Worm (Caenorhabditis elegans) whole organism, late embryonic: ENCODE results near the gene aex-3.

Experiments
- C38D4.7 ChIP-seq: fragments of 200-800 bp; sonication (Bioruptor generic); optimal IDR thresholded peaks from 2 replicates; lab custom pipeline; 2018; ENCODE audit warnings: mild to moderate bottlenecking, missing genetic modification characterization, moderate library complexity, missing compliant biosample characterization
- F13H6.1 ChIP-seq: sonication (generic microtip); optimal IDR thresholded peaks from 2 replicates; lab custom pipeline; 2016; ENCODE audit warnings: missing genetic modification characterization, missing compliant biosample characterization
- K09A11.1 ChIP-seq: sonication (generic microtip); optimal IDR thresholded peaks from 2 replicates; lab custom pipeline; 2017; ENCODE audit warnings: antibody characterized with exemption, mild to moderate bottlenecking, missing genetic modification characterization, missing compliant biosample characterization; ENCODE audit not compliant: insufficient read depth
- Y22D7AL.16 ChIP-seq: sonication (generic microtip); optimal IDR thresholded peaks from 2 replicates; lab custom pipeline; 2016; ENCODE audit warnings: missing genetic modification characterization, missing compliant biosample characterization
- ceh-2 ChIP-seq: sonication (generic microtip); optimal IDR thresholded peaks from 2 replicates; lab custom pipeline; 2016; ENCODE audit warnings: missing genotype, missing genetic modification characterization, missing compliant biosample characterization
- ceh-24 ChIP-seq: sonication (generic microtip); optimal IDR thresholded peaks from 2 replicates; lab custom pipeline; 2016; ENCODE audit warnings: mild to moderate bottlenecking, missing genetic modification characterization, missing compliant biosample characterization
- ceh-31 ChIP-seq: sonication (generic microtip); optimal IDR thresholded peaks from 2 replicates; lab custom pipeline; 2016; ENCODE audit warnings: missing genetic modification characterization, missing compliant biosample characterization
- dmd-4 ChIP-seq: sonication (generic microtip); optimal IDR thresholded peaks from 2 replicates; lab custom pipeline; 2016; ENCODE audit warnings: borderline replicate concordance, missing genetic modification characterization, missing compliant biosample characterization
- elt-2 ChIP-seq: sonication (generic microtip); optimal IDR thresholded peaks from 2 replicates; lab custom pipeline; 2016; ENCODE audit warnings: missing genetic modification reagents, missing genetic modification characterization, missing compliant biosample characterization
- elt-4 ChIP-seq: sonication (generic microtip); optimal IDR thresholded peaks from 2 replicates; lab custom pipeline; 2016; ENCODE audit warnings: missing genetic modification characterization, missing compliant biosample characterization
- hlh-13 ChIP-seq: fragments of 200-800 bp; sonication (Bioruptor generic); optimal IDR thresholded peaks from 2 replicates; lab custom pipeline; 2018; ENCODE audit warnings: mild to moderate bottlenecking, missing genetic modification characterization, missing compliant biosample characterization
- hlh-30 ChIP-seq: sonication (generic microtip); optimal IDR thresholded peaks from 2 replicates; lab custom pipeline; 2017; ENCODE audit warnings: antibody characterized with exemption, missing genetic modification characterization, missing compliant biosample characterization; ENCODE audit not compliant: insufficient read depth
- lim-6 ChIP-seq: sonication (generic microtip); optimal IDR thresholded peaks from 2 replicates; lab custom pipeline; 2016; ENCODE audit warnings: missing genetic modification characterization, missing compliant biosample characterization
- lin-11 ChIP-seq: fragments of 200-800 bp; sonication (Bioruptor generic); optimal IDR thresholded peaks from 2 replicates; lab custom pipeline; 2018; ENCODE audit warnings: mild to moderate bottlenecking, missing genetic modification characterization, missing compliant biosample characterization
- mec-3 ChIP-seq: sonication (generic microtip); optimal IDR thresholded peaks from 2 replicates; lab custom pipeline; 2016; ENCODE audit warnings: borderline replicate concordance, missing genetic modification characterization, missing compliant biosample characterization
- npax-4 ChIP-seq: sonication (generic microtip); optimal IDR thresholded peaks from 2 replicates; lab custom pipeline; 2016; ENCODE audit warnings: missing genetic modification characterization, missing compliant biosample characterization
- odd-2 ChIP-seq: sonication (generic microtip); optimal IDR thresholded peaks from 2 replicates; lab custom pipeline; 2017; ENCODE audit warnings: antibody characterized with exemption, mild to moderate bottlenecking, missing genetic modification characterization, missing compliant biosample characterization
- pat-9 ChIP-seq: fragments of 200-800 bp; sonication (Bioruptor generic); optimal IDR thresholded peaks from 2 replicates; lab custom pipeline; 2018; ENCODE audit warnings: mild to moderate bottlenecking, missing genetic modification characterization, moderate library complexity, missing compliant biosample characterization
- pax-1 ChIP-seq: fragments of 150-350 bp; optimal IDR thresholded peaks from 2 replicates; lab custom pipeline; 2014; ENCODE audit warnings: missing biosample characterization, missing genetic modification characterization
- pha-4 ChIP-seq: fragments of 150-350 bp; optimal IDR thresholded peaks from 2 replicates; lab custom pipeline; 2018; ENCODE audit warnings: missing biosample characterization, missing genetic modification reagents, missing genetic modification characterization
- ref-2 ChIP-seq: sonication (generic microtip); optimal IDR thresholded peaks from 2 replicates; lab custom pipeline; 2016; ENCODE audit warnings: missing genetic modification characterization, missing compliant biosample characterization
- sox-4 ChIP-seq: sonication (generic microtip); optimal IDR thresholded peaks from 2 replicates; lab custom pipeline; 2017; ENCODE audit warnings: mild to moderate bottlenecking, missing genetic modification characterization, inconsistent platforms, missing compliant biosample characterization
- tbx-2 ChIP-seq: sonication (generic microtip); optimal IDR thresholded peaks from 2 replicates; lab custom pipeline; 2016; ENCODE audit warnings: missing genetic modification characterization, missing compliant biosample characterization
- unc-42 ChIP-seq: sonication (generic microtip); optimal IDR thresholded peaks from 2 replicates; lab custom pipeline; 2016; ENCODE audit warnings: missing genotype, missing genetic modification characterization, missing compliant biosample characterization
- unc-86 ChIP-seq: sonication (generic microtip); optimal IDR thresholded peaks from 2 replicates; lab custom pipeline; 2016; ENCODE audit warnings: missing genetic modification characterization, missing compliant biosample characterization
- zip-5 ChIP-seq: sonication (generic microtip); optimal IDR thresholded peaks from 2 replicates; lab custom pipeline; 2016; ENCODE audit warnings: missing genetic modification characterization, missing compliant biosample characterization

Gene aex-3

DNA sequence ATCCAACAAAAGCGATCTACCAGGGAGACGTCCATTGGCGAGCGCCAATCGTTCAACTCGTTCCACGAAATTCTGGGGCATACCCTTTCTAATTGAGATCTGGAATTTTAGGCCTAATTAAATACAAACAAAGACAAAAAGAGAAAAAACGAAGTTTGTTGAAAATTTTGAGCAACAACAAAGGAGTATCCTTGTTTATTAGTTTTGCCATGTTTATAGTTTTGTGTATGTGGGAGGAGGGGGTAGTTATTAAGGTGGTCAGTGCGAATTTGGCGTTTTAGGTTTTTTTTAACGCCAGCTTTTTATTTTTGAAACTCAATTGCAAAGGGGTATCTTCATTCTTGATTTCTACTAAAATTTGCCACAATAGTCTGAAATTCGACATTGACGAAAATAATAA, 45.1 kb downstream of the aex-3 start, which contains the start of gene irk-2:
Gene irk-2, minus strand, starts transcription at position 101 of the 400 bp plus-strand sequence.
- TF ChIP-seq unc-86 (tag; lab: Kevin White, UChicago) (no peak), npax-4 (tag; lab: Kevin White, UChicago) (no peak), ref-2 (tag; lab: Kevin White, UChicago) (no peak), F13H6.1 (tag; lab: Kevin White, UChicago) (no peak), tbx-2 (tag; lab: Kevin White, UChicago) (no peak), ceh-31 (tag; lab: Kevin White, UChicago) (no peak), ceh-24 (no peak), ceh-2 (tag; lab: Kevin White, UChicago) (no peak), hlh-13 (GFP tag; lab: Kevin White, UChicago) (no peak), elt-2 (tag; lab: Kevin White, UChicago) (no peak), C38D4.7 (GFP tag; lab: Kevin White, UChicago) (no peak), pat-9 (tag; lab: Kevin White, UChicago) (no peak), Y22D7AL.16 (tag; lab: Kevin White, UChicago) (no peak), zip-5 (tag; lab: Kevin White, UChicago) (no peak), elt-4 (no peak)

DNA sequence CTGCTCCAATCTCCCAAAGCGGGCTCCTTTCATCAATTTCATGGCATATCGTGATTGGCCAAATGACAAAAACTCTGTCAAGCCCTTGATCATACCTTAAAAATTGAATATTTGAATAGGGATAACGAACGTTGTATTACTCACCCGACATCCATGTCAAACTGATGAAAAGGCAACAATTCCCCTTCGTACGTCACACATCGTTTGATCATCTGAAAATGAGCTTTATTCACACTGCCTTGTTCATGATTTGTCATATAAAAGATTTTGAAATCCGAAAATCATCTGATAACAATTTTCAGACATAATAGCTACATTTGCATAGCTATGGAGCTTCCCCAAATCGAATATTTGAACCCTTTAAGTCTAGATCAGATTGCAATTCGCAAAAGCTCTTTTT, 53.0 kb downstream of the aex-3 start, which contains the start of gene M02A10.1:
Gene M02A10.1, plus strand, starts transcription at position 301 of the 400 bp plus-strand sequence.
- no peak for TF ChIP-seq hlh-30 (tag; lab: Kevin White, UChicago)
- TF ChIP-seq pat-9 (tag; lab: Kevin White, UChicago), result no peak
- no peak for TF ChIP-seq elt-4
- no peak for TF ChIP-seq odd-2 (tag; lab: Kevin White, UChicago)
- no peak for TF ChIP-seq lim-6 (tag; lab: Kevin White, UChicago)
- TF ChIP-seq K09A11.1 (tag; lab: Kevin White, UChicago), result no peak
- no peak for TF ChIP-seq pax-1
- TF ChIP-seq unc-42 (tag; lab: Kevin White, UChicago), result no peak
- no peak for TF ChIP-seq mec-3 (tag; lab: Kevin White, UChicago)
- TF ChIP-seq pha-4 (tag; lab: Kevin White, UChicago), result no peak
- no peak for TF ChIP-seq sox-4 (tag; lab: Kevin White, UChicago)
- no peak for TF ChIP-seq lin-11 (tag; lab: Kevin White, UChicago)
- TF ChIP-seq zip-5 (tag; lab: Kevin White, UChicago), result no peak
- TF ChIP-seq dmd-4 (tag; lab: Kevin White, UChicago), result no peak
- TF ChIP-seq, all 69 proteins: peak for 0
